Worm (Caenorhabditis elegans) whole organism, mixed stage, embryonic: ENCODE results near the gene rnp-9.

Experiments used
- bed-3 ChIP-seq: fragments of 200-800 bp; sonication (Bioruptor generic); optimal IDR thresholded peaks from 3 replicates; lab custom pipeline; 2018; ENCODE audit warnings: mild to moderate bottlenecking, missing genetic modification characterization, moderate library complexity, missing compliant biosample characterization

rnp-9 gene

DNA sequence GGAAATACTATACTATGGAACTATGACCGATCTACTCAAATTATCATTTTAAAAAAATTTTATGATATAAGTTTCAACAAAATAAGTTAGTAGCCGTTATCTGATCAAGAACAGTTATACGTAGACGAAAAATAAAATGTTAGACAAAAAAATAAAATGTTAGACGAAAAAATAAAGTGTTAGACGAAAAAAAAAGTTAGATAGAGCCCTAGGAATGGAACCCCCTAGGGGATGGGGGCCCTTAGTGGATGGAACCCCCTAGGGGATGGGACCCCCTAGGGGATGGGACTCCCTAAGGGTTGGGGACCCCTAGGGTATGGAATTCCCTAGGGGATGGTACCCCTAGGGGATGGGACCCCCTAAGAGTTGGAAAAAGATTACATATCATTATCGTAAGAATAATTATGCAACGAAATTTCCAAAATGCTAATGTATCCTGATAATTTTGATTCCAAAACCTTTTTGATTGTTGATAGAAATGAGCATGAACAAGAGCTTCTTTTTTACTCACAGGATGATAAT lies 52.1 kb downstream of the rnp-9 start:
- no peak for TF ChIP-seq bed-3 (GFP tag; lab: Kevin White, UChicago)
